Worm (Caenorhabditis elegans): ENCODE measurements around the gene metr-1.

ce11 chrII:10964748-10965147 lies 38.4 kb downstream of the metr-1 start:
- TF ChIP-seq med-1 (GFP tag; optimal IDR thresholded peaks at IDR 0.05; ENCODE audit: insufficient read depth) (no peak), ztf-23 (GFP tag; IDR thresholded peaks at IDR 0.05) (no peak), T22C8.4 (GFP tag; IDR thresholded peaks at IDR 0.05) (no peak), flt-1 (GFP tag; IDR thresholded peaks at IDR 0.05) (no peak), tab-1 (GFP tag; IDR thresholded peaks at IDR 0.05) (no peak), ztf-29 (GFP tag; IDR thresholded peaks at IDR 0.05) (no peak), cog-1 (tag; optimal IDR thresholded peaks at IDR 0.05) (no peak), klf-2 (GFP tag; conservative IDR thresholded peaks at IDR 0.05) (no peak)

Data from whole organism, midembryonic.